Worm (Caenorhabditis elegans) whole organism, young adult: ENCODE data around the gene nep-17.

Source experiments
- ama-1 ChIP-seq, 3 experiments: fragments of 150-350 bp in 1 of 3; sonication (generic microtip) in 2 of 3; optimal IDR thresholded peaks; 2 replicates each; lab custom pipeline; 2014 to 2018; ENCODE audit warnings: missing biosample characterization in 2 of 3, missing genetic modification characterization in 2 of 3, missing genetic modification reagents in 2 of 3
- aptf-3 ChIP-seq: fragments of 200-800 bp; sonication (Bioruptor generic); IDR thresholded peaks from 2 replicates; pipeline ENCODE4 v1.3.6; 2022; ENCODE audit warnings: missing genetic modification characterization, missing compliant biosample characterization
- ceh-100 ChIP-seq: fragments of 200-800 bp; sonication (Bioruptor generic); IDR thresholded peaks from 2 replicates; pipeline ENCODE4 v1.3.6; 2022; ENCODE audit warnings: missing genetic modification reagents, missing genetic modification characterization, missing compliant biosample characterization
- ceh-40 ChIP-seq: fragments of 200-800 bp; sonication (Bioruptor generic); IDR thresholded peaks from 2 replicates; pipeline ENCODE4 v1.3.6; 2022; ENCODE audit warnings: missing genetic modification characterization, missing compliant biosample characterization
- egl-44 ChIP-seq: fragments of 200-800 bp; sonication (Bioruptor generic); IDR thresholded peaks from 2 replicates; pipeline ENCODE4 v1.3.6; 2022; ENCODE audit warnings: missing genetic modification reagents, missing genetic modification characterization, missing compliant biosample characterization
- gei-17 ChIP-seq: fragments of 200-800 bp; sonication (Bioruptor generic); optimal IDR thresholded peaks from 2 replicates; lab custom pipeline; 2018; ENCODE audit warnings: mild to moderate bottlenecking, missing genetic modification characterization, missing compliant biosample characterization
- let-607 ChIP-seq, 2 experiments: fragments of 200-800 bp in 1 of 2; sonication (Bioruptor generic) in 1 of 2; sonication (generic microtip) in 1 of 2; optimal IDR thresholded peaks; 2 replicates each; lab custom pipeline; 2016 to 2018; ENCODE audit warnings: mild to moderate bottlenecking in 2 of 2, missing compliant biosample characterization in 2 of 2, missing genetic modification characterization in 2 of 2, moderate library complexity in 2 of 2, missing genotype in 1 of 2
- nfyb-1 ChIP-seq: fragments of 200-800 bp; sonication (Bioruptor generic); IDR thresholded peaks from 2 replicates; pipeline ENCODE4 v1.3.6; 2022; ENCODE audit warnings: missing genetic modification reagents, missing genetic modification characterization, missing compliant biosample characterization
- pbrm-1 ChIP-seq: fragments of 200-800 bp; sonication (Bioruptor generic); IDR thresholded peaks from 2 replicates; pipeline ENCODE4 v1.3.6; 2022; ENCODE audit warnings: missing genetic modification reagents, missing genetic modification characterization, missing compliant biosample characterization
- xnd-1 ChIP-seq: sonication (generic microtip); optimal IDR thresholded peaks from 2 replicates; lab custom pipeline; 2016; ENCODE audit warnings: missing genotype, missing genetic modification reagents, missing genetic modification characterization, missing compliant biosample characterization
- ztf-3 ChIP-seq: fragments of 200-800 bp; sonication (Bioruptor generic); optimal IDR thresholded peaks from 2 replicates; lab custom pipeline; 2018; ENCODE audit warnings: mild to moderate bottlenecking, missing genetic modification characterization, missing compliant biosample characterization

DNA sequence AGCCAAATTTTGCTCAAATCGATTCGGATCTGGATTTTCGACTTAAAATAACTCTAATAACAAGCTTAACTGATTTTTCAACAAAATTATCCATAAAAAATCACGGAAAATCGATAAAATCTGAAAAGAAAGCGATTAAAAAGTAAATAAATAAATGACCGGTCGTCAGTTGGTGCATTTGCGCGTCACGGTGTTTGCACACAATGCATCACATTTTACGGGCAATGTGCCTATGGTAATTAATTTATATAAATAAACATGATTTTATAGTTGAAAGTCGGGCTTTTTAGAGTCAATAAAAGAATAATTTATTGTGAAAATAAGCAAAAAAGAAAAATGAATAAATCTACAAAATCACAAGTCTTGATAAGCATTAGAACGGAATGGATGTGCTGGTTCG, 12.9 kb upstream of the nep-17 start:
- TF ChIP-seq ztf-3 (GFP tag; lab: Kevin White, UChicago), result no peak
- TF ChIP-seq aptf-3, result no peak
- no peak for TF ChIP-seq nfyb-1 (GFP tag; lab: Robert Waterston, UW)
- no peak for TF ChIP-seq pbrm-1 (GFP tag; lab: Robert Waterston, UW)
- no peak for TF ChIP-seq xnd-1 (tag; lab: Kevin White, UChicago)
- no peak for TF ChIP-seq ama-1 (optimal IDR thresholded peaks at IDR 0.05; lab: Kevin White, UChicago)
- TF ChIP-seq ama-1 (GFP tag; optimal IDR thresholded peaks at IDR 0.05; lab: Kevin White, UChicago), result no peak
- TF ChIP-seq let-607 (tag; optimal IDR thresholded peaks at IDR 0.05; lab: Kevin White, UChicago), result no peak
- TF ChIP-seq ceh-40 (GFP tag; lab: Robert Waterston, UW), result no peak
- no peak for TF ChIP-seq egl-44 (GFP tag; lab: Robert Waterston, UW)
- no peak for TF ChIP-seq gei-17 (GFP tag; lab: Kevin White, UChicago)
- no peak for TF ChIP-seq ceh-100 (GFP tag; lab: Robert Waterston, UW)
